Worm (Caenorhabditis elegans) whole organism, L1 larva: ENCODE data around the gene T26E4.2.
A peak's percentile ranks its signal among the peaks of the same experiment; 100 is the strongest.
"Not testable (repeated sequence)": the region's sequence is repeated elsewhere in the genome, so short reads cannot be mapped to it uniquely, and the experiment has no call there.

Experiments used
- C16A3.4 ChIP-seq: fragments of 150-350 bp; optimal IDR thresholded peaks from 2 replicates; lab custom pipeline; 2014; ENCODE audit warnings: missing biosample characterization, missing genetic modification characterization
- C34B4.2 ChIP-seq: sonication (generic microtip); optimal IDR thresholded peaks from 2 replicates; lab custom pipeline; 2017; ENCODE audit warnings: mild to moderate bottlenecking, missing genetic modification characterization, missing compliant biosample characterization
- F16B12.6 ChIP-seq: fragments of 150-350 bp; optimal IDR thresholded peaks from 2 replicates; lab custom pipeline; 2014; ENCODE audit warnings: missing biosample characterization, missing genetic modification characterization
- Y116A8C.19 ChIP-seq: sonication (generic microtip); optimal IDR thresholded peaks from 2 replicates; lab custom pipeline; 2016; ENCODE audit warnings: missing compliant biosample characterization, missing genetic modification characterization, borderline replicate concordance
- aha-1 ChIP-seq: fragments of 150-350 bp; optimal IDR thresholded peaks from 2 replicates; lab custom pipeline; 2014; ENCODE audit warnings: missing biosample characterization, missing genetic modification characterization
- ama-1 ChIP-seq: fragments of 150-350 bp; optimal IDR thresholded peaks from 2 replicates; lab custom pipeline; 2014
- ceh-63 ChIP-seq: fragments of 200-800 bp; sonication (Bioruptor generic); optimal IDR thresholded peaks from 2 replicates; lab custom pipeline; 2018; ENCODE audit warnings: mild to moderate bottlenecking, missing genetic modification characterization, missing compliant biosample characterization
- ceh-90 ChIP-seq: sonication (generic microtip); optimal IDR thresholded peaks from 2 replicates; lab custom pipeline; 2016; ENCODE audit warnings: missing genetic modification characterization, missing compliant biosample characterization
- efl-1 ChIP-seq, 4 experiments: fragments of 150-350 bp; optimal IDR thresholded peaks in 3 of 4; peaks in 1 of 4; 1 replicate in 1 of 4; 2 replicates in 3 of 4; lab custom pipeline; 2014; ENCODE audit warnings: missing biosample characterization in 2 of 4, missing genetic modification characterization in 2 of 4, missing genetic modification reagents in 2 of 4
- egl-27 ChIP-seq, 2 experiments: fragments of 150-350 bp in 1 of 2; sonication (generic microtip); optimal IDR thresholded peaks; 3 replicates each; lab custom pipeline; 2017 to 2018; ENCODE audit warnings: missing biosample characterization in 2 of 2, missing genetic modification characterization in 2 of 2, missing genetic modification reagents in 2 of 2
- elt-3 ChIP-seq, 6 experiments: fragments of 150-350 bp in 1 of 6; sonication (generic microtip); optimal IDR thresholded peaks; 2 replicates each; lab custom pipeline; 2017 to 2018; ENCODE audit warnings: missing biosample characterization in 6 of 6, missing genetic modification characterization in 6 of 6, inconsistent platforms in 1 of 6
- fkh-4 ChIP-seq: sonication (generic microtip); optimal IDR thresholded peaks from 2 replicates; lab custom pipeline; 2016; ENCODE audit warnings: missing compliant biosample characterization, missing genetic modification characterization, borderline replicate concordance
- fkh-8 ChIP-seq: sonication (generic microtip); optimal IDR thresholded peaks from 2 replicates; lab custom pipeline; 2016; ENCODE audit warnings: mild to moderate bottlenecking, missing genetic modification characterization, missing compliant biosample characterization
- fos-1 ChIP-seq: fragments of 150-350 bp; optimal IDR thresholded peaks from 2 replicates; lab custom pipeline; 2014; ENCODE audit warnings: missing biosample characterization, missing genetic modification characterization
- hpl-2 ChIP-seq: fragments of 150-350 bp; optimal IDR thresholded peaks from 2 replicates; lab custom pipeline; 2014; ENCODE audit warnings: missing biosample characterization, missing genetic modification reagents, missing genetic modification characterization
- irx-1 ChIP-seq: sonication (generic microtip); optimal IDR thresholded peaks from 2 replicates; lab custom pipeline; 2016; ENCODE audit warnings: missing genetic modification characterization, missing compliant biosample characterization
- jun-1 ChIP-seq: fragments of 150-350 bp; optimal IDR thresholded peaks from 2 replicates; lab custom pipeline; 2014; ENCODE audit warnings: missing biosample characterization, missing genetic modification reagents, missing genetic modification characterization
- lin-13 ChIP-seq: fragments of 150-350 bp; optimal IDR thresholded peaks from 2 replicates; lab custom pipeline; 2014; ENCODE audit warnings: missing biosample characterization, missing genetic modification reagents, missing genetic modification characterization
- lin-35 ChIP-seq, 2 experiments: fragments of 150-350 bp; optimal IDR thresholded peaks; 2 replicates each; lab custom pipeline; 2014; ENCODE audit warnings: missing biosample characterization in 2 of 2, missing genetic modification characterization in 2 of 2, missing genetic modification reagents in 2 of 2
- lin-39 ChIP-seq: fragments of 150-350 bp; optimal IDR thresholded peaks from 2 replicates; lab custom pipeline; 2014; ENCODE audit warnings: missing biosample characterization, missing genetic modification reagents, missing genetic modification characterization
- lir-3 ChIP-seq: sonication (generic microtip); optimal IDR thresholded peaks from 2 replicates; lab custom pipeline; 2016; ENCODE audit warnings: mild to moderate bottlenecking, missing genetic modification characterization, moderate library complexity, missing compliant biosample characterization; ENCODE audit not compliant: poor library complexity
- mep-1 ChIP-seq: fragments of 150-350 bp; optimal IDR thresholded peaks from 2 replicates; lab custom pipeline; 2014; ENCODE audit warnings: missing biosample characterization, missing genetic modification characterization
- nhr-11 ChIP-seq: fragments of 150-350 bp; optimal IDR thresholded peaks from 2 replicates; lab custom pipeline; 2014; ENCODE audit warnings: missing biosample characterization, missing genetic modification characterization
- nhr-12 ChIP-seq: sonication (generic microtip); optimal IDR thresholded peaks from 2 replicates; lab custom pipeline; 2017; ENCODE audit warnings: missing biosample characterization, missing genetic modification characterization
- nhr-19 ChIP-seq: fragments of 200-800 bp; sonication (Bioruptor generic); conservative IDR thresholded peaks from 2 replicates; pipeline ENCODE4 v1.3.6; 2022; ENCODE audit warnings: missing genetic modification characterization, missing compliant biosample characterization
- nhr-20 ChIP-seq: sonication (generic microtip); optimal IDR thresholded peaks from 2 replicates; lab custom pipeline; 2016; ENCODE audit warnings: mild to moderate bottlenecking, missing genetic modification characterization, missing compliant biosample characterization
- nhr-237 ChIP-seq: fragments of 150-350 bp; optimal IDR thresholded peaks from 2 replicates; lab custom pipeline; 2014; ENCODE audit warnings: missing biosample characterization, missing genetic modification characterization
- nhr-47 ChIP-seq: sonication (generic microtip); optimal IDR thresholded peaks from 2 replicates; lab custom pipeline; 2016; ENCODE audit warnings: mild to moderate bottlenecking, missing genetic modification characterization, moderate library complexity, missing compliant biosample characterization
- nhr-71 ChIP-seq: sonication (generic microtip); optimal IDR thresholded peaks from 2 replicates; lab custom pipeline; 2016; ENCODE audit warnings: mild to moderate bottlenecking, missing genetic modification characterization, moderate library complexity, missing compliant biosample characterization
- pag-3 ChIP-seq: sonication (generic microtip); optimal IDR thresholded peaks from 2 replicates; lab custom pipeline; 2017; ENCODE audit warnings: missing genetic modification characterization, mild to moderate bottlenecking, missing compliant biosample characterization, antibody characterized with exemption, borderline replicate concordance; ENCODE audit not compliant: insufficient read depth
- snpc-4 ChIP-seq: fragments of 150-350 bp; optimal IDR thresholded peaks from 2 replicates; lab custom pipeline; 2014; ENCODE audit warnings: missing biosample characterization, missing genetic modification characterization
- snu-23 ChIP-seq: sonication (generic microtip); optimal IDR thresholded peaks from 2 replicates; lab custom pipeline; 2016; ENCODE audit warnings: missing genetic modification characterization, missing compliant biosample characterization
- sptf-1 ChIP-seq: fragments of 150-350 bp; optimal IDR thresholded peaks from 2 replicates; lab custom pipeline; 2014; ENCODE audit warnings: missing biosample characterization, missing genetic modification characterization
- swsn-7 ChIP-seq: sonication (generic microtip); optimal IDR thresholded peaks from 2 replicates; lab custom pipeline; 2016; ENCODE audit warnings: missing genetic modification characterization, missing compliant biosample characterization
- unc-62 ChIP-seq: fragments of 150-350 bp; optimal IDR thresholded peaks from 2 replicates; lab custom pipeline; 2014; ENCODE audit warnings: missing biosample characterization, missing genetic modification reagents, missing genetic modification characterization
- unc-86 ChIP-seq: sonication (generic microtip); optimal IDR thresholded peaks from 2 replicates; lab custom pipeline; 2016; ENCODE audit warnings: missing genetic modification characterization, missing compliant biosample characterization
- vab-15 ChIP-seq: sonication (generic microtip); optimal IDR thresholded peaks from 2 replicates; lab custom pipeline; 2017; ENCODE audit warnings: missing genotype, mild to moderate bottlenecking, missing genetic modification characterization, missing compliant biosample characterization
- zag-1 ChIP-seq: fragments of 150-350 bp; optimal IDR thresholded peaks from 2 replicates; lab custom pipeline; 2014; ENCODE audit warnings: missing biosample characterization, missing genetic modification characterization
- zip-4 ChIP-seq: fragments of 200-800 bp; sonication (Bioruptor generic); optimal IDR thresholded peaks from 2 replicates; lab custom pipeline; 2018; ENCODE audit warnings: mild to moderate bottlenecking, missing genetic modification characterization, moderate library complexity, missing compliant biosample characterization
- ztf-11 ChIP-seq, 2 experiments: sonication (generic microtip); optimal IDR thresholded peaks; 2 replicates each; lab custom pipeline; 2016 to 2017; ENCODE audit warnings: missing genetic modification characterization in 2 of 2, missing biosample characterization in 1 of 2, missing compliant biosample characterization in 1 of 2

T26E4.2 gene

DNA sequence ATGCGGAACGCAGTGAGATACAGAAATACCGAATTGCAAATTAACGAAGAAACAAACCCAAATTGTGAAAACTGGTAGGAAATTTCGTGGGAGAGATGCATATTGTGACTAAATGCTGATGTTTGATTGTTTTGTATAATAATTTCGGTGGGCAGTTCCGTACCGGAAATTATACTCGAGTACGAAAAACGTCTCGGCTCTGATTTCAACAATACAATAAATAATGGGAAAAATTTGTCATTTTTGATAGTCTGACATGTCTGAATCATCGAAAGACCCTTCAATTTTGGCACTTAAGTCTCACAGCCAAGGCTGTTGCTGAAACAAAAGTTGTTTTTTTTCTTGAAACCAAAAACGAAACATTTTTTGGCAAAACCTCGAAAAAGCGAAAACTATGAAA lies 29.1 kb upstream of the T26E4.2 start, which contains the start of gene str-43:
str-43 (minus strand) TSS at position 101 of the 400 bp plus-strand sequence.
- TF ChIP-seq nhr-237 (tag; lab: Kevin White, UChicago) = no peak

DNA sequence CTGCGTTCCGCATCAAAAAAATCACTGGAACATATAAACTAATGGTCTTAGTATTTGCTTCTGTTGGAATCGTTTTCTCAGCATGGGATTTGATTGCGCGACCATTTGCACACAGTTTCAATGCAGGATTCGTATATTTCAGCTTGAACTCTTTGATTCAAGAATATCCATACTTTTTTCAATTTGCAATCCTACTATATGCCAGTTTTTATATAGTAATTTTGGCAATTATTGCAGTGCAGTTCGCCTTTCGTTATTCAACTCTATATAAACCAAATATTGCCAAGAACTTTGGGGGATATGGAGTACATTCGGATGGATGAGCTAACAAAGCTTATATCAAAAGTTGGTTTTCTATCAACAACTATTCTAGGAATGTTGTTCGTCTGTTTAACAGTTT lies 28.2 kb upstream of the T26E4.2 start, which contains the start of gene str-5:
str-5 (plus strand) TSS at position 301 of the 400 bp plus-strand sequence.
- not testable (repeated sequence) for TF ChIP-seq mep-1 (tag; lab: Kevin White, UChicago); egl-27 (tag; optimal IDR thresholded peaks at IDR 0.05; lab: Kevin White, UChicago); unc-86 (tag; lab: Kevin White, UChicago)

DNA sequence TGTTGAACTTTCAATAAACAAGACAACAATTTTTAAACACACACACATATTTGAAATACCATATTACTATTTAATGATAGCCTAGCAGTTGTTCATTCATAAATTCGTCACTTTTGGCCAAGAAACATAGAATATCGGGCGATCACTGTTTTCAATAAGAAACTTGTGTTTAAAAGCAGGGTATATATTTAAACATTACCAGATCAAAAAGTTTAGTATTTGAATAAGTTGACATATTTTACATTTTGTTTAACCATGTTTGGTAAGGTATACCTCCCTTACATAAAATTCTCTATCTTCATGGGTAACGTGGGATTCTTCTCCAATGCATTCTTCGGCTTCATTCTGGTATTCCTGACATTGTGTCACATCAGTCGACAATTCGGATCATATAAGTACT lies 26.5 kb upstream of the T26E4.2 start, which contains the start of gene str-8:
str-8 (plus strand) TSS at position 301 of the 400 bp plus-strand sequence.
- TF ChIP-seq C16A3.4, aha-1, nhr-47 (tag; lab: Kevin White, UChicago): not testable (repeated sequence)

DNA sequence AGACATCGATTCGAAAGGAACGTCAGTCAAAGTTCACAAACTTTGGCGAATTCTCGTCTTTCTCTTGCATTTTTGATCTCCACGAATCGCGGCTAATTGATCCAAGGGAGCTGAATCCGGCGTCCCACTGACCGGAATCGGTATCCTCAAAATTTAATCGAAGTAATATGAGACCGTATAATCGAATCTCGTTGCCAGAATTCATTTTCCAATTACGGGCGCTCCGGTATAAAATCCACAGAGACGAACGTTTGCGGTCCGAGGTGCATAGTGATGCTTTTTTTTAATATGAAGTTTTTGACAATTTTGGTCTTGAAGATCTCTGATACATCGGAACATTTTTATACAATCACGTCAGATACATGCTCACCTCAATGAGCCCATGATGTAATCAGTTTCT lies 23.5 kb upstream of the T26E4.2 start:
- no peak for TF ChIP-seq efl-1 (optimal IDR thresholded peaks at IDR 0.05; lab: Kevin White, UChicago)
- TF ChIP-seq efl-1 (GFP tag; optimal IDR thresholded peaks at IDR 0.05 in 1 of 2; lab: Kevin White, UChicago) = no peak
- no peak for TF ChIP-seq zip-4 (GFP tag; lab: Kevin White, UChicago)
- TF ChIP-seq ama-1 (lab: Kevin White, UChicago) = no peak
- TF ChIP-seq, all 84 proteins: peak for 0

DNA sequence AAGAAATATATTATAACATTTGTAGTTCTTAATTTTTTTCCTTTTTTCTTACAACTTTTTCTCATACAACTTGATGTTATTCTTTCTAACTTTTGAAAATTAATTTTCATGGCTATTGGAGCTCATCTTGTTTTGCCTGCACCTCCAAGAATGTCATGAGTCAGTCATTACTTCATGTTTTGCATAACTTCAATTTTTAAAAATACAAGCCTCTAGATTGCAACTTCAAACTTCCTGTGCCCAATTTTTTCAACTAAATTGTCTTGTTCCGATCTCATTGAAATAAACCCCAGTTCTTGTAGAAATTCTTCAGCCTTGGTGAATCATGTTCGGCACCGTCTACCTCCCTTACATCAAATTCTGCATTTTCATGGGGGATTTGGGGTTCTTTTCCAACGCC lies 22.7 kb upstream of the T26E4.2 start, which contains the start of gene str-9:
str-9 (plus strand) TSS at position 301 of the 400 bp plus-strand sequence.
- TF ChIP-seq efl-1 (optimal IDR thresholded peaks at IDR 0.05; lab: Kevin White, UChicago) (no peak), efl-1 (GFP tag; optimal IDR thresholded peaks at IDR 0.05 in 1 of 2; lab: Kevin White, UChicago) (no peak), nhr-47 (tag; lab: Kevin White, UChicago) (no peak), swsn-7 (no peak), lin-39 (no peak), ceh-63 (GFP tag; lab: Kevin White, UChicago) (no peak)

DNA sequence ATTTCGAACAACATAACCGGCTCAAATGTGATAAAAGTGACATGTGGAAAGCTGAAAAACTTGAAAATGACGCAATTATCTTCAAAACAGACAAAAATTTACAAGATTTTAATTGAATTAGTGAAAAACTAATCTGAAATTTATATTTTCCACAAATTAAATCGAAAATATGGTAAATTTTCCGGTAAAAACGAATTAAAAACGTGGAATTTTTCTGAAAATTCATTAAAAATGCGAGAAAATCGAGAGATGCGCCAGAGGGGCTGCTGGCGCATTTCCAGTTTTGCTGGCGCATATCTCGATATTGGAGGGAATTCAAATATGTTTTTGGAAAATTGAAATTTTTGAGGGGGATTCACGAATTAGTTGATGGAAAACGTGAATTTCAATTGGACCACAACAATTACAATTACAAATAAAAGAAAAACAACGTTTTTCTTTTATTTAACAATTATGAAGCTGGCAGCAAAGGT lies 15.0 kb upstream of the T26E4.2 start, which contains the start of the genes haf-3 and F57A10.2:
haf-3 (minus strand) TSS at position 51 of the 473 bp plus-strand sequence.
F57A10.2 (plus strand) TSS at position 454 of the 473 bp plus-strand sequence.
- TF ChIP-seq nhr-47 (tag; lab: Kevin White, UChicago) (peak; percentile 97), ztf-11 (tag; optimal IDR thresholded peaks at IDR 0.05; lab: Kevin White, UChicago) (peak; percentile 4 to 83), fos-1 (tag; lab: Kevin White, UChicago) (peak; percentile 82), nhr-11 (tag; lab: Kevin White, UChicago) (peak; percentile 90), fkh-4 (tag; lab: Kevin White, UChicago) (peak; percentile 72), nhr-71 (tag; lab: Kevin White, UChicago) (peak; percentile 96), vab-15 (tag; lab: Kevin White, UChicago) (no peak), unc-62 (no peak), sptf-1 (no peak), elt-3 (tag; optimal IDR thresholded peaks at IDR 0.05; lab: Kevin White, UChicago) (peak in 5 of 6 experiments; percentile 25 to 90 (median 45)), C34B4.2 (tag; lab: Kevin White, UChicago) (peak; percentile 6), Y116A8C.19 (tag; lab: Kevin White, UChicago) (no peak), nhr-20 (tag; lab: Kevin White, UChicago) (peak; percentile 95), snpc-4 (peak; percentile 92), lin-13 (peak; percentile 91), irx-1 (tag; lab: Kevin White, UChicago) (peak; percentile 92), mep-1 (tag; lab: Kevin White, UChicago) (peak; percentile 98), lin-35 (GFP tag; optimal IDR thresholded peaks at IDR 0.05; lab: Kevin White, UChicago) (peak; percentile 99), F16B12.6 (tag; lab: Kevin White, UChicago) (peak; percentile 66), nhr-12 (tag; lab: Kevin White, UChicago) (no peak), pag-3 (tag; lab: Kevin White, UChicago) (no peak), ceh-90 (tag; lab: Kevin White, UChicago) (peak; percentile 60), zip-4 (GFP tag; lab: Kevin White, UChicago) (peak; percentile 85), egl-27 (tag; optimal IDR thresholded peaks at IDR 0.05; lab: Kevin White, UChicago) (peak; percentile 9 to 69), jun-1 (tag; lab: Kevin White, UChicago) (peak; percentile 82), nhr-19 (peak; percentile 95), snu-23 (peak; percentile 97), hpl-2 (GFP tag; lab: Kevin White, UChicago) (peak; percentile 11), lir-3 (tag; lab: Kevin White, UChicago) (peak; percentile 76), fkh-8 (peak; percentile 92), zag-1 (tag; lab: Kevin White, UChicago) (peak; percentile 58)
